Fruit fly (Drosophila melanogaster) whole organism, embryonic: ENCODE data around the gene CG17109.

Source experiments
- Atf6 ChIP-seq: fragments of 200-800 bp; sonication (Bioruptor generic); IDR thresholded peaks from 2 replicates; pipeline ENCODE4 v1.3.6; 2022; ENCODE audit warnings: missing biosample characterization, missing genetic modification characterization
- B-H1 ChIP-seq: fragments of 200-800 bp; sonication (Bioruptor generic); IDR thresholded peaks from 3 replicates; pipeline ENCODE4 v1.3.6; 2022; ENCODE audit warnings: missing biosample characterization, missing genetic modification characterization
- CG10431 ChIP-seq: fragments of 200-800 bp; sonication (Bioruptor generic); optimal IDR thresholded peaks from 3 replicates; lab custom pipeline; 2018; ENCODE audit warnings: missing biosample characterization, mild to moderate bottlenecking, missing genetic modification characterization
- CG11504 ChIP-seq: fragments of 200-800 bp; sonication (Bioruptor generic); optimal IDR thresholded peaks from 3 replicates; lab custom pipeline; 2019; ENCODE audit warnings: missing biosample characterization, mild to moderate bottlenecking, missing genetic modification characterization, moderate library complexity
- CG11723 ChIP-seq: fragments of 200-800 bp; sonication (Bioruptor generic); optimal IDR thresholded peaks from 2 replicates; lab custom pipeline; 2017; ENCODE audit warnings: missing biosample characterization, mild to moderate bottlenecking, missing genetic modification characterization
- CG12299 ChIP-seq: fragments of 200-800 bp; sonication (Bioruptor generic); optimal IDR thresholded peaks from 2 replicates; lab custom pipeline; 2018; ENCODE audit warnings: missing biosample characterization, mild to moderate bottlenecking, missing genetic modification characterization
- CG13624 ChIP-seq: fragments of 200-800 bp; sonication (Bioruptor generic); optimal IDR thresholded peaks from 2 replicates; lab custom pipeline; 2016; ENCODE audit warnings: missing biosample characterization, missing genetic modification characterization
- CG1647 ChIP-seq: fragments of 200-800 bp; sonication (Bioruptor generic); optimal IDR thresholded peaks from 3 replicates; lab custom pipeline; 2016; ENCODE audit warnings: missing biosample characterization, missing genetic modification characterization
- CG16863 ChIP-seq: fragments of 200-800 bp; sonication (Bioruptor generic); optimal IDR thresholded peaks from 3 replicates; lab custom pipeline; 2016; ENCODE audit warnings: missing biosample characterization, missing genetic modification characterization
- CG1792 ChIP-seq: fragments of 200-800 bp; sonication (Bioruptor generic); optimal IDR thresholded peaks from 2 replicates; lab custom pipeline; 2016; ENCODE audit warnings: missing biosample characterization, missing genetic modification characterization
- CG18476 ChIP-seq: fragments of 200-800 bp; sonication (Bioruptor generic); optimal IDR thresholded peaks from 2 replicates; lab custom pipeline; 2016; ENCODE audit warnings: missing biosample characterization, mild to moderate bottlenecking, missing genetic modification characterization
- CG18599 ChIP-seq: fragments of 200-800 bp; sonication (Bioruptor generic); optimal IDR thresholded peaks from 3 replicates; lab custom pipeline; 2017; ENCODE audit warnings: missing biosample characterization, missing genetic modification characterization, mild to moderate bottlenecking, moderate library complexity, missing genetic modification reagents
- CG2875 ChIP-seq: fragments of 200-800 bp; sonication (Bioruptor generic); optimal IDR thresholded peaks from 2 replicates; lab custom pipeline; 2017; ENCODE audit warnings: missing biosample characterization, mild to moderate bottlenecking, missing genetic modification characterization, missing genetic modification reagents
- CG3281 ChIP-seq: fragments of 200-800 bp; sonication (Bioruptor generic); optimal IDR thresholded peaks from 3 replicates; lab custom pipeline; 2017; ENCODE audit warnings: missing biosample characterization, mild to moderate bottlenecking, missing genetic modification characterization
- CG5245 ChIP-seq: fragments of 200-800 bp; sonication (Bioruptor generic); optimal IDR thresholded peaks from 3 replicates; lab custom pipeline; 2016; ENCODE audit warnings: missing biosample characterization, missing genetic modification characterization
- CG7928 ChIP-seq: fragments of 200-800 bp; sonication (Bioruptor generic); optimal IDR thresholded peaks from 2 replicates; lab custom pipeline; 2017; ENCODE audit warnings: missing biosample characterization, mild to moderate bottlenecking, missing genetic modification characterization
- CG9215 ChIP-seq: fragments of 200-800 bp; sonication (Bioruptor generic); IDR thresholded peaks from 2 replicates; pipeline ENCODE4 v1.3.6; 2022; ENCODE audit warnings: missing biosample characterization, missing genetic modification characterization
- CG9609 ChIP-seq: fragments of 200-800 bp; sonication (Bioruptor generic); optimal IDR thresholded peaks from 3 replicates; lab custom pipeline; 2016; ENCODE audit warnings: missing biosample characterization, missing genetic modification characterization
- CG9797 ChIP-seq: fragments of 200-800 bp; sonication (Bioruptor generic); optimal IDR thresholded peaks from 3 replicates; lab custom pipeline; 2018; ENCODE audit warnings: missing biosample characterization, mild to moderate bottlenecking, missing genetic modification characterization
- Camta ChIP-seq: fragments of 200-800 bp; sonication (Bioruptor generic); optimal IDR thresholded peaks from 2 replicates; lab custom pipeline; 2016; ENCODE audit warnings: missing biosample characterization, missing genetic modification characterization
- D19A ChIP-seq: fragments of 200-800 bp; optimal IDR thresholded peaks from 3 replicates; lab custom pipeline; 2019; ENCODE audit warnings: missing biosample characterization, mild to moderate bottlenecking, missing genetic modification characterization, moderate library complexity
- Gsc ChIP-seq: fragments of 200-800 bp; sonication (Bioruptor generic); IDR thresholded peaks from 2 replicates; pipeline ENCODE4 v1.3.6; 2022; ENCODE audit warnings: missing biosample characterization, missing genetic modification characterization
- H2.0 ChIP-seq: fragments of 200-800 bp; sonication (Bioruptor generic); IDR thresholded peaks from 2 replicates; pipeline ENCODE4 v1.3.6; 2022; ENCODE audit warnings: missing biosample characterization, missing genetic modification characterization
- MESR4 ChIP-seq: fragments of 200-800 bp; sonication (Bioruptor generic); optimal IDR thresholded peaks from 2 replicates; lab custom pipeline; 2018; ENCODE audit warnings: missing biosample characterization, mild to moderate bottlenecking, missing genetic modification characterization, moderate library complexity
- Mad ChIP-seq: fragments of 200-800 bp; sonication (Bioruptor generic); optimal IDR thresholded peaks from 2 replicates; lab custom pipeline; 2016; ENCODE audit warnings: missing biosample characterization, missing genetic modification characterization
- Med ChIP-seq: fragments of 200-800 bp; sonication (Bioruptor generic); peaks from one replicate; lab custom pipeline; 2016; ENCODE audit warnings: missing biosample characterization, missing genetic modification characterization, mild to moderate bottlenecking, inconsistent platforms, moderate library complexity
- NC2β ChIP-seq: fragments of 200-800 bp; sonication (Bioruptor generic); optimal IDR thresholded peaks from 2 replicates; lab custom pipeline; 2016; ENCODE audit warnings: missing biosample characterization, missing genetic modification characterization
- Nf-YC ChIP-seq: fragments of 200-800 bp; optimal IDR thresholded peaks from 3 replicates; lab custom pipeline; 2019; ENCODE audit warnings: missing biosample characterization, mild to moderate bottlenecking, missing genetic modification characterization, moderate library complexity
- Opbp ChIP-seq: fragments of 200-800 bp; sonication (Bioruptor generic); IDR thresholded peaks from 3 replicates; pipeline ENCODE4 v1.3.6; 2022; ENCODE audit warnings: missing biosample characterization, missing genetic modification characterization; ENCODE audit not compliant: partially characterized antibody
- Pdp1 ChIP-seq, 2 experiments: fragments of 200-800 bp; sonication (Bioruptor generic); optimal IDR thresholded peaks; 3 replicates each; lab custom pipeline; 2016; ENCODE audit warnings: missing biosample characterization in 2 of 2, missing genetic modification characterization in 2 of 2, mild to moderate bottlenecking in 1 of 2, moderate library complexity in 1 of 2
- Scr ChIP-seq: fragments of 200-800 bp; sonication (Bioruptor generic); IDR thresholded peaks from 2 replicates; pipeline ENCODE4 v1.3.6; 2022; ENCODE audit warnings: missing biosample characterization, missing genetic modification characterization; ENCODE audit not compliant: partially characterized antibody
- ab ChIP-seq: fragments of 200-800 bp; sonication (Bioruptor generic); optimal IDR thresholded peaks from 2 replicates; lab custom pipeline; 2016; ENCODE audit warnings: missing biosample characterization, missing genetic modification characterization
- ap ChIP-seq: fragments of 200-800 bp; sonication (Bioruptor generic); IDR thresholded peaks from 2 replicates; pipeline ENCODE4 v1.3.6; 2022; ENCODE audit warnings: missing biosample characterization, missing genetic modification characterization
- ara ChIP-seq: fragments of 200-800 bp; sonication (Bioruptor generic); IDR thresholded peaks from 2 replicates; pipeline ENCODE4 v1.3.6; 2022; ENCODE audit warnings: missing biosample characterization, missing genetic modification characterization
- caup ChIP-seq: fragments of 200-800 bp; sonication (Bioruptor generic); optimal IDR thresholded peaks from 3 replicates; lab custom pipeline; 2017; ENCODE audit warnings: missing biosample characterization, mild to moderate bottlenecking, missing genetic modification characterization, moderate library complexity; ENCODE audit not compliant: severe bottlenecking
- crp ChIP-seq, 2 experiments: fragments of 200-800 bp; sonication (Bioruptor generic); optimal IDR thresholded peaks; 2 replicates in 1 of 2; 3 replicates in 1 of 2; lab custom pipeline; 2017; ENCODE audit warnings: missing biosample characterization in 2 of 2, missing genetic modification characterization in 2 of 2, mild to moderate bottlenecking in 1 of 2, moderate library complexity in 1 of 2
- dati ChIP-seq: fragments of 200-800 bp; sonication (Bioruptor generic); IDR thresholded peaks from 2 replicates; pipeline ENCODE4 v1.3.6; 2022; ENCODE audit warnings: missing biosample characterization, missing genetic modification characterization
- dysf ChIP-seq: fragments of 200-800 bp; sonication (Bioruptor generic); IDR thresholded peaks from 3 replicates; pipeline ENCODE4 v1.3.6; 2022; ENCODE audit warnings: missing biosample characterization, missing genetic modification characterization
- insv ChIP-seq, 2 experiments: fragments of 200-800 bp; sonication (Bioruptor generic); optimal IDR thresholded peaks; 3 replicates each; lab custom pipeline; 2016 to 2018; ENCODE audit warnings: missing biosample characterization in 2 of 2, missing genetic modification characterization in 2 of 2
- luna ChIP-seq: fragments of 200-800 bp; sonication (Bioruptor generic); optimal IDR thresholded peaks from 2 replicates; lab custom pipeline; 2016; ENCODE audit warnings: missing biosample characterization, missing genetic modification characterization
- mam ChIP-seq: fragments of 200-800 bp; sonication (Bioruptor generic); optimal IDR thresholded peaks from 3 replicates; lab custom pipeline; 2016; ENCODE audit warnings: missing biosample characterization, missing genetic modification characterization
- onecut ChIP-seq: fragments of 200-800 bp; sonication (Bioruptor generic); IDR thresholded peaks from 2 replicates; pipeline ENCODE4 v1.3.6; 2022; ENCODE audit warnings: missing biosample characterization, missing genetic modification characterization
- otp ChIP-seq: fragments of 200-800 bp; sonication (Bioruptor generic); IDR thresholded peaks from 3 replicates; pipeline ENCODE4, ENCODE4 v1.3.6; 2022; ENCODE audit warnings: missing biosample characterization, missing genetic modification characterization
- psq ChIP-seq: fragments of 200-800 bp; sonication (Bioruptor generic); optimal IDR thresholded peaks from 2 replicates; lab custom pipeline; 2017; ENCODE audit warnings: missing biosample characterization, missing genetic modification characterization
- row ChIP-seq: fragments of 200-800 bp; sonication (Bioruptor generic); IDR thresholded peaks from 3 replicates; pipeline ENCODE4 v1.3.6; 2022; ENCODE audit warnings: missing biosample characterization, missing genetic modification characterization
- seq ChIP-seq: fragments of 200-800 bp; sonication (Bioruptor generic); IDR thresholded peaks from 2 replicates; pipeline ENCODE4 v1.3.6; 2022; ENCODE audit warnings: missing biosample characterization, missing genetic modification characterization
- sqz ChIP-seq: fragments of 200-800 bp; sonication (Bioruptor generic); optimal IDR thresholded peaks from 3 replicates; lab custom pipeline; 2018; ENCODE audit warnings: missing biosample characterization, mild to moderate bottlenecking, missing genetic modification characterization
- sr ChIP-seq: fragments of 200-800 bp; sonication (Bioruptor generic); IDR thresholded peaks from 3 replicates; pipeline ENCODE4 v1.3.6; 2022; ENCODE audit warnings: missing biosample characterization, missing genetic modification characterization
- tio ChIP-seq: fragments of 200-800 bp; sonication (Bioruptor generic); optimal IDR thresholded peaks from 2 replicates; lab custom pipeline; 2017; ENCODE audit warnings: missing biosample characterization, missing genetic modification characterization, inconsistent platforms
- trh ChIP-seq: fragments of 200-800 bp; sonication (Bioruptor generic); optimal IDR thresholded peaks from 2 replicates; lab custom pipeline; 2016; ENCODE audit warnings: missing biosample characterization, missing genetic modification characterization
- zfh1 ChIP-seq: fragments of 200-800 bp; sonication (Bioruptor generic); IDR thresholded peaks from 3 replicates; pipeline ENCODE4 v1.3.6; 2022; ENCODE audit warnings: missing biosample characterization, missing genetic modification characterization

CG17109 gene

DNA sequence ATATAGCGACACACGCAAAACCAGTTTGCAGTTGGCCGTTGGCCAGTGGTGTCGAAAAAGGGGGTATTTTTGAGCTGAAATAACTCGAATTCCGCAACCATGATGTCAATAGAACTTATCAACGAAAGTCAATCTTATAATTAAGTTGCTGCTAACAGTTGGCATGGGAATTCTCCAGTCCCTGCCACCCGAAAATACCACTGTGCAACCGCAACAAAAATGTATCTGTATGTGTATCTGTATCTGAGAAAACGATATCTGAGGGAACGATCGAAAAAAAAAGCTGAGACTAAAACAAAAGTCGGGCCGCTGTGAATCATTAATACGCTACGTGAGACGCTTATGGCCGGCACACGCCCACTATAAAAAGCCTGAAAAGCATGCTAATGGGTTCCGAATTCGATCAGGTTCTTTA, 49.0 kb upstream of the CG17109 start (continued):
- TF ChIP-seq caup (GFP tag; lab: Kevin White, UChicago) (peak; percentile 40), luna (no peak), Scr (no peak), Mad (peak; percentile 40), psq (no peak), B-H1 (GFP tag; lab: Robert Waterston, UW) (no peak), Nf-YC (no peak), ap (peak; percentile 48; the same call in 1 of the 2 replicates), CG12299 (tag; lab: Kevin White, UChicago) (no peak), CG5245 (GFP tag; lab: Kevin White, UChicago) (no peak), MESR4 (GFP tag; lab: Kevin White, UChicago) (no peak), CG2875 (GFP tag; lab: Kevin White, UChicago) (no peak), Opbp (GFP tag; lab: Robert Waterston, UW) (no peak), CG1792 (GFP tag; lab: Kevin White, UChicago) (no peak), CG9215 (peak; percentile 61; the same call in 1 of the 2 replicates), Med (GFP tag; lab: Kevin White, UChicago) (peak; percentile 92), H2.0 (peak; percentile 38; the same call in 1 of the 2 replicates), Gsc (no peak), trh (GFP tag; lab: Kevin White, UChicago) (no peak), CG9797 (GFP tag; lab: Kevin White, UChicago) (no peak), CG18599 (GFP tag; lab: Kevin White, UChicago) (peak; percentile 45), tio (GFP tag; lab: Kevin White, UChicago) (no peak), seq (GFP tag; lab: Robert Waterston, UW) (peak; percentile 38), row (GFP tag; lab: Robert Waterston, UW) (peak; percentile 65), insv (GFP tag; optimal IDR thresholded peaks at IDR 0.05; lab: Kevin White, UChicago) (no peak), CG7928 (GFP tag; lab: Kevin White, UChicago) (no peak), sqz (no peak), CG13624 (GFP tag; lab: Kevin White, UChicago) (peak; percentile 35), CG10431 (GFP tag; lab: Kevin White, UChicago) (no peak), CG9609 (GFP tag; lab: Kevin White, UChicago) (peak; percentile 42), CG16863 (no peak), ara (GFP tag; lab: Robert Waterston, UW) (no peak), CG11504 (peak; percentile 68), CG1647 (no peak), zfh1 (GFP tag; lab: Robert Waterston, UW) (peak; percentile 48; the same call in 1 of the 3 replicates), onecut (no peak), otp (GFP tag; lab: Robert Waterston, UW) (peak; percentile 37; the same call in 1 of the 3 replicates), dysf (GFP tag; lab: Robert Waterston, UW) (peak; percentile 70; the same call in 2 of the 3 replicates), dati (GFP tag; lab: Robert Waterston, UW) (no peak), CG11723 (no peak), ab (no peak), mam (GFP tag; lab: Kevin White, UChicago) (peak; percentile 55), CG3281 (GFP tag; lab: Kevin White, UChicago) (peak; percentile 46), Pdp1 (GFP tag; optimal IDR thresholded peaks at IDR 0.05; lab: Kevin White, UChicago) (peak in 1 of 2 experiments; percentile 43), Atf6 (peak; percentile 63), crp (GFP tag; optimal IDR thresholded peaks at IDR 0.05; lab: Kevin White, UChicago) (no peak), Camta (GFP tag; lab: Kevin White, UChicago) (no peak), sr (no peak), CG18476 (GFP tag; lab: Kevin White, UChicago) (no peak), NC2β (GFP tag; lab: Kevin White, UChicago) (peak; percentile 18), D19A (no peak)
